Worm (Caenorhabditis elegans) whole organism, early embryonic: ENCODE data around the gene nlp-78.

ENCODE experiments used
- F13C5.2 ChIP-seq: sonication (generic microtip); optimal IDR thresholded peaks from 2 replicates; lab custom pipeline; 2017; ENCODE audit warnings: mild to moderate bottlenecking, missing genetic modification characterization, inconsistent platforms, missing compliant biosample characterization
- aly-1 ChIP-seq: sonication (generic microtip); optimal IDR thresholded peaks from 2 replicates; lab custom pipeline; 2016; ENCODE audit warnings: missing genetic modification characterization, missing compliant biosample characterization
- ama-1 ChIP-seq: fragments of 150-350 bp; optimal IDR thresholded peaks from 2 replicates; lab custom pipeline; 2014
- ceh-36 ChIP-seq: sonication (generic microtip); optimal IDR thresholded peaks from 2 replicates; lab custom pipeline; 2016; ENCODE audit warnings: missing genetic modification characterization, inconsistent platforms, missing compliant biosample characterization
- flt-1 ChIP-seq: fragments of 200-800 bp; sonication (Bioruptor generic); IDR thresholded peaks from 2 replicates; pipeline ENCODE4 v1.3.6; 2022; ENCODE audit warnings: missing genetic modification characterization, missing compliant biosample characterization
- hmbx-1 ChIP-seq: sonication (generic microtip); optimal IDR thresholded peaks from 2 replicates; lab custom pipeline; 2016; ENCODE audit warnings: mild to moderate bottlenecking, missing genetic modification characterization, missing compliant biosample characterization
- hmg-4 ChIP-seq: fragments of 200-800 bp; sonication (Bioruptor generic); optimal IDR thresholded peaks from 2 replicates; lab custom pipeline; 2018; ENCODE audit warnings: mild to moderate bottlenecking, missing genetic modification characterization, missing compliant biosample characterization
- hnd-1 ChIP-seq: sonication (generic microtip); optimal IDR thresholded peaks from 2 replicates; lab custom pipeline; 2016; ENCODE audit warnings: missing genetic modification characterization, missing compliant biosample characterization
- pes-1 ChIP-seq: fragments of 200-800 bp; sonication (Bioruptor generic); IDR thresholded peaks from 2 replicates; pipeline ENCODE4 v1.3.6; 2022; ENCODE audit warnings: missing genetic modification reagents, missing genetic modification characterization, missing compliant biosample characterization
- scrt-1 ChIP-seq: fragments of 200-800 bp; sonication (Bioruptor generic); IDR thresholded peaks from 2 replicates; pipeline ENCODE4 v1.3.6; 2022; ENCODE audit warnings: missing genetic modification characterization, missing compliant biosample characterization
- tbx-11 ChIP-seq: fragments of 200-800 bp; sonication (Bioruptor generic); IDR thresholded peaks from 2 replicates; pipeline ENCODE4 v1.3.6; 2022; ENCODE audit warnings: missing genetic modification characterization, missing compliant biosample characterization
- tra-4 ChIP-seq: sonication (generic microtip); optimal IDR thresholded peaks from 2 replicates; lab custom pipeline; 2017; ENCODE audit warnings: missing genetic modification characterization, missing compliant biosample characterization

ce11 chrII:9086308-9086707 is 49.7 kb upstream of the nlp-78 start, which contains the start of gene hlh-3:
- no peak for TF ChIP-seq ceh-36 (tag; lab: Kevin White, UChicago)
- no peak for TF ChIP-seq tbx-11 (GFP tag; lab: Robert Waterston, UW)
- TF ChIP-seq hnd-1 (tag; lab: Kevin White, UChicago) = no peak
- TF ChIP-seq aly-1 (tag; lab: Kevin White, UChicago) = no peak
- TF ChIP-seq ama-1 (lab: Kevin White, UChicago) = no peak
- no peak for TF ChIP-seq scrt-1 (GFP tag; lab: Robert Waterston, UW)
- no peak for TF ChIP-seq pes-1 (GFP tag; lab: Robert Waterston, UW)
- no peak for TF ChIP-seq tra-4 (tag; lab: Kevin White, UChicago)
- TF ChIP-seq hmbx-1 (tag; lab: Kevin White, UChicago) = no peak
- no peak for TF ChIP-seq hmg-4 (GFP tag; lab: Kevin White, UChicago)
- no peak for TF ChIP-seq F13C5.2 (tag; lab: Kevin White, UChicago)
- no peak for TF ChIP-seq flt-1
